Fruit fly (Drosophila melanogaster) whole organism, embryonic: ENCODE data around the gene Rad60.
A peak's percentile ranks its signal among the peaks of the same experiment; 100 is the strongest.

Source experiments
- CG10267 ChIP-seq: fragments of 200-800 bp; sonication (Bioruptor generic); optimal IDR thresholded peaks from 2 replicates; lab custom pipeline; 2018; ENCODE audit warnings: missing biosample characterization, mild to moderate bottlenecking, missing genetic modification characterization, moderate library complexity
- CG11398 ChIP-seq: fragments of 200-800 bp; sonication (Bioruptor generic); optimal IDR thresholded peaks from 2 replicates; lab custom pipeline; 2016; ENCODE audit warnings: missing biosample characterization, missing genetic modification characterization
- CG12942 ChIP-seq: fragments of 200-800 bp; sonication (Bioruptor generic); optimal IDR thresholded peaks from 3 replicates; lab custom pipeline; 2016; ENCODE audit warnings: missing biosample characterization, missing genetic modification characterization
- CG13624 ChIP-seq: fragments of 200-800 bp; sonication (Bioruptor generic); optimal IDR thresholded peaks from 2 replicates; lab custom pipeline; 2016; ENCODE audit warnings: missing biosample characterization, missing genetic modification characterization
- CG14050 ChIP-seq: fragments of 200-800 bp; sonication (Bioruptor generic); IDR thresholded peaks from 3 replicates; pipeline ENCODE4 v1.3.6; 2022; ENCODE audit warnings: missing biosample characterization, missing genetic modification characterization
- CG14965 ChIP-seq: fragments of 200-800 bp; sonication (Bioruptor generic); optimal IDR thresholded peaks from 2 replicates; lab custom pipeline; 2016; ENCODE audit warnings: missing biosample characterization, missing genetic modification characterization, borderline replicate concordance
- CG18011 ChIP-seq: fragments of 200-800 bp; sonication (Bioruptor generic); optimal IDR thresholded peaks from 2 replicates; lab custom pipeline; 2017; ENCODE audit warnings: missing biosample characterization, missing genetic modification characterization, mild to moderate bottlenecking, moderate library complexity, missing genotype
- CG2202 ChIP-seq: fragments of 200-800 bp; sonication (Bioruptor generic); optimal IDR thresholded peaks from 2 replicates; lab custom pipeline; 2018; ENCODE audit warnings: missing biosample characterization, mild to moderate bottlenecking, missing genetic modification characterization
- CG30403 ChIP-seq: fragments of 200-800 bp; sonication (Bioruptor generic); optimal IDR thresholded peaks from 3 replicates; lab custom pipeline; 2016; ENCODE audit warnings: missing biosample characterization, missing genetic modification characterization
- CG3281 ChIP-seq: fragments of 200-800 bp; sonication (Bioruptor generic); optimal IDR thresholded peaks from 3 replicates; lab custom pipeline; 2017; ENCODE audit warnings: missing biosample characterization, mild to moderate bottlenecking, missing genetic modification characterization
- CG43689 ChIP-seq: fragments of 200-800 bp; sonication (Bioruptor generic); IDR thresholded peaks from 2 replicates; pipeline ENCODE4 v1.3.6; 2022; ENCODE audit warnings: missing biosample characterization, missing genetic modification characterization
- CG4404 ChIP-seq: fragments of 200-800 bp; sonication (Bioruptor generic); IDR thresholded peaks from 2 replicates; pipeline ENCODE4 v1.3.6; 2022; ENCODE audit warnings: missing biosample characterization, missing genetic modification characterization
- CG6175 ChIP-seq: fragments of 200-800 bp; sonication (Bioruptor generic); IDR thresholded peaks from 3 replicates; pipeline ENCODE4 v1.3.6; 2022; ENCODE audit warnings: missing biosample characterization, missing genetic modification characterization
- CG6654 ChIP-seq: fragments of 200-800 bp; sonication (Bioruptor generic); optimal IDR thresholded peaks from 2 replicates; lab custom pipeline; 2017; ENCODE audit warnings: missing biosample characterization, mild to moderate bottlenecking, missing genetic modification characterization
- CG6791 ChIP-seq: fragments of 200-800 bp; sonication (Bioruptor generic); IDR thresholded peaks from 3 replicates; pipeline ENCODE4 v1.3.6; 2022; ENCODE audit warnings: missing biosample characterization, missing genetic modification characterization; ENCODE audit not compliant: partially characterized antibody
- CG7963 ChIP-seq: fragments of 200-800 bp; sonication (Bioruptor generic); IDR thresholded peaks from 3 replicates; pipeline ENCODE4 v1.3.6; 2022; ENCODE audit warnings: missing biosample characterization, missing genetic modification characterization; ENCODE audit not compliant: partially characterized antibody
- CG8089 ChIP-seq: fragments of 200-800 bp; sonication (Bioruptor generic); optimal IDR thresholded peaks from 3 replicates; lab custom pipeline; 2016; ENCODE audit warnings: missing biosample characterization, missing genetic modification characterization
- CG9215 ChIP-seq: fragments of 200-800 bp; sonication (Bioruptor generic); IDR thresholded peaks from 2 replicates; pipeline ENCODE4 v1.3.6; 2022; ENCODE audit warnings: missing biosample characterization, missing genetic modification characterization
- CkIIα-i1 ChIP-seq: fragments of 200-800 bp; sonication (Bioruptor generic); IDR thresholded peaks from 2 replicates; pipeline ENCODE4 v1.3.6; 2022; ENCODE audit warnings: missing biosample characterization, missing genetic modification characterization
- CrebB ChIP-seq: fragments of 200-800 bp; sonication (Bioruptor generic); optimal IDR thresholded peaks from 3 replicates; lab custom pipeline; 2018; ENCODE audit warnings: missing biosample characterization, mild to moderate bottlenecking, missing genetic modification characterization
- Doc3 ChIP-seq: fragments of 200-800 bp; sonication (Bioruptor generic); IDR thresholded peaks from 3 replicates; pipeline ENCODE4 v1.3.6; 2022; ENCODE audit warnings: missing biosample characterization, missing genetic modification characterization; ENCODE audit not compliant: partially characterized antibody
- Ets97D ChIP-seq: fragments of 200-800 bp; sonication (Bioruptor generic); optimal IDR thresholded peaks from 3 replicates; lab custom pipeline; 2016; ENCODE audit warnings: missing biosample characterization, missing genetic modification characterization
- Fer2 ChIP-seq: fragments of 200-800 bp; sonication (Bioruptor generic); optimal IDR thresholded peaks from 2 replicates; lab custom pipeline; 2018; ENCODE audit warnings: missing biosample characterization, mild to moderate bottlenecking, missing genetic modification characterization, moderate library complexity
- Hr3 ChIP-seq: fragments of 200-800 bp; sonication (Bioruptor generic); optimal IDR thresholded peaks from 3 replicates; lab custom pipeline; 2016; ENCODE audit warnings: missing biosample characterization, missing genetic modification characterization
- Max ChIP-seq: fragments of 200-800 bp; sonication (Bioruptor generic); optimal IDR thresholded peaks from 2 replicates; lab custom pipeline; 2016; ENCODE audit warnings: missing biosample characterization, mild to moderate bottlenecking, missing genetic modification characterization
- Med ChIP-seq: fragments of 200-800 bp; sonication (Bioruptor generic); peaks from one replicate; lab custom pipeline; 2016; ENCODE audit warnings: missing biosample characterization, missing genetic modification characterization, mild to moderate bottlenecking, inconsistent platforms, moderate library complexity
- Mes4 ChIP-seq: fragments of 200-800 bp; sonication (Bioruptor generic); optimal IDR thresholded peaks from 2 replicates; lab custom pipeline; 2016; ENCODE audit warnings: missing biosample characterization, missing genetic modification characterization
- NK7.1 ChIP-seq: fragments of 200-800 bp; sonication (Bioruptor generic); optimal IDR thresholded peaks from 3 replicates; lab custom pipeline; 2016; ENCODE audit warnings: missing biosample characterization, missing genetic modification characterization
- NfI ChIP-seq: fragments of 200-800 bp; sonication (Bioruptor generic); optimal IDR thresholded peaks from 3 replicates; lab custom pipeline; 2018; ENCODE audit warnings: missing biosample characterization, mild to moderate bottlenecking, missing genetic modification characterization, moderate library complexity
- Oli ChIP-seq: fragments of 200-800 bp; sonication (Bioruptor generic); optimal IDR thresholded peaks from 2 replicates; lab custom pipeline; 2018; ENCODE audit warnings: missing biosample characterization, mild to moderate bottlenecking, missing genetic modification characterization, moderate library complexity
- Side ChIP-seq: fragments of 200-800 bp; sonication (Bioruptor generic); optimal IDR thresholded peaks from 2 replicates; lab custom pipeline; 2016; ENCODE audit warnings: missing biosample characterization, missing genetic modification characterization
- Sox102F ChIP-seq: fragments of 200-800 bp; sonication (Bioruptor generic); optimal IDR thresholded peaks from 2 replicates; lab custom pipeline; 2018; ENCODE audit warnings: missing biosample characterization, mild to moderate bottlenecking, missing genetic modification characterization, moderate library complexity
- al ChIP-seq: fragments of 200-800 bp; sonication (Bioruptor generic); IDR thresholded peaks from 2 replicates; pipeline ENCODE4 v1.3.6; 2022; ENCODE audit warnings: missing biosample characterization, missing genetic modification characterization
- bcd ChIP-seq: fragments of 200-800 bp; sonication (Bioruptor generic); optimal IDR thresholded peaks from 2 replicates; lab custom pipeline; 2017; ENCODE audit warnings: missing biosample characterization, mild to moderate bottlenecking, missing genetic modification characterization
- bowl ChIP-seq: fragments of 200-800 bp; sonication (Bioruptor generic); IDR thresholded peaks from 2 replicates; pipeline ENCODE4 v1.3.6; 2022; ENCODE audit warnings: missing biosample characterization, missing genetic modification characterization
- bsh ChIP-seq, 2 experiments: fragments of 200-800 bp; sonication (Bioruptor generic); optimal IDR thresholded peaks; 2 replicates each; lab custom pipeline; 2017 to 2018; ENCODE audit warnings: mild to moderate bottlenecking in 2 of 2, missing biosample characterization in 2 of 2, missing genetic modification characterization in 2 of 2, moderate library complexity in 1 of 2
- dimm ChIP-seq: fragments of 200-800 bp; sonication (Bioruptor generic); IDR thresholded peaks from 2 replicates; pipeline ENCODE4 v1.3.6; 2022; ENCODE audit warnings: missing biosample characterization, missing genetic modification characterization
- disco-r ChIP-seq: fragments of 200-800 bp; sonication (Bioruptor generic); optimal IDR thresholded peaks from 2 replicates; lab custom pipeline; 2016; ENCODE audit warnings: missing biosample characterization, missing genetic modification characterization
- en ChIP-seq: fragments of 200-800 bp; sonication (Bioruptor generic); optimal IDR thresholded peaks from 2 replicates; lab custom pipeline; 2016; ENCODE audit warnings: missing biosample characterization, missing genetic modification characterization
- eyg ChIP-seq: fragments of 200-800 bp; sonication (Bioruptor generic); optimal IDR thresholded peaks from 3 replicates; lab custom pipeline; 2016; ENCODE audit warnings: missing biosample characterization, missing genetic modification characterization
- grn ChIP-seq: fragments of 200-800 bp; sonication (Bioruptor generic); optimal IDR thresholded peaks from 3 replicates; lab custom pipeline; 2017; ENCODE audit warnings: missing biosample characterization, missing genetic modification characterization
- her ChIP-seq: fragments of 200-800 bp; sonication (Bioruptor generic); optimal IDR thresholded peaks from 2 replicates; lab custom pipeline; 2016; ENCODE audit warnings: missing biosample characterization, missing genetic modification characterization
- hth ChIP-seq: fragments of >200 bp; optimal IDR thresholded peaks from 2 replicates; lab custom pipeline; 2017; ENCODE audit warnings: inconsistent platforms
- ind ChIP-seq: fragments of 200-800 bp; sonication (Bioruptor generic); optimal IDR thresholded peaks from 3 replicates; lab custom pipeline; 2016; ENCODE audit warnings: missing biosample characterization, missing genetic modification characterization
- luna ChIP-seq: fragments of 200-800 bp; sonication (Bioruptor generic); optimal IDR thresholded peaks from 2 replicates; lab custom pipeline; 2016; ENCODE audit warnings: missing biosample characterization, missing genetic modification characterization
- org-1 ChIP-seq: fragments of 200-800 bp; sonication (Bioruptor generic); optimal IDR thresholded peaks from 2 replicates; lab custom pipeline; 2017; ENCODE audit warnings: missing biosample characterization, missing genetic modification characterization
- peb ChIP-seq: fragments of 200-800 bp; sonication (Bioruptor generic); IDR thresholded peaks from 2 replicates; pipeline ENCODE4 v1.3.6; 2022; ENCODE audit warnings: missing biosample characterization, missing genetic modification characterization
- pros ChIP-seq: fragments of 200-800 bp; sonication (Bioruptor generic); optimal IDR thresholded peaks from 3 replicates; lab custom pipeline; 2019; ENCODE audit warnings: missing biosample characterization, mild to moderate bottlenecking, missing genetic modification characterization, moderate library complexity
- ro ChIP-seq: fragments of 200-800 bp; sonication (Bioruptor generic); IDR thresholded peaks from 2 replicates; pipeline ENCODE4 v1.3.6; 2022; ENCODE audit warnings: missing biosample characterization, missing genetic modification characterization
- sens ChIP-seq: fragments of 200-800 bp; sonication (Bioruptor generic); peaks from one replicate; lab custom pipeline; 2016; ENCODE audit warnings: missing biosample characterization, missing genetic modification characterization
- ssp ChIP-seq: fragments of 200-800 bp; sonication (Bioruptor generic); IDR thresholded peaks from 2 replicates; pipeline ENCODE4 v1.3.6; 2022; ENCODE audit warnings: missing biosample characterization, missing genetic modification characterization
- twi ChIP-seq: fragments of 200-800 bp; optimal IDR thresholded peaks from 2 replicates; lab custom pipeline; 2019; ENCODE audit warnings: missing biosample characterization, mild to moderate bottlenecking, missing genetic modification characterization, moderate library complexity

Rad60 gene

DNA sequence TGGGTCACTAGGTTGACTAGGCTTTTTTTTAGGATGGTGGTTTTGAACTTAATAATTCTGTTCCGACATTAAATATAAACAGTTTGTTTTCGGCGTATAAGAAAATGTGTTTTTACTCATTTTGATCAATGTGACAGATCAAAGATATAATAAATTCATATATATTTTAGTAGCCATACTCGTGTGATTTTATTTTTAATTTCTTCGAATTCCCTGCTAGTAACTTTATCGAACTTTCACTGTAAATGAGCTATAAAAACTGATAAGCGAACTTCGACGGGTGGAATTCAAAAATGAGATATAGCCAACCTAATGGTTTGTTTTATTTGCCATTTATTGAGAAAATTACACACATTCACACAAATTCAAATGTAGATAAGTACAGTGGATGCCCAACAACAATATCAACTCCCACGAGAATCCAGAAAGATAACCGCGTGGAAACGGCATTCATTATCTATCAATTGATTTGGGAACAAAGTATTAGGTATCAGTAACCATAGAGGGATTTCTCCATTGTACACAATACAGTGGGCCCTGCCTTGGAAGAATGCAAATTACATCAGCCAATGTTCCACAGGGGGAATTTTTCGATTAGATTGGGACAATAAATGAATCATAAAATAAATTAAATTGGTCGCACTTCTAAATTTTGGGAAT, 28.0 kb downstream of the Rad60 start (continued):
- TF ChIP-seq Doc3 (GFP tag; lab: Robert Waterston, UW): no peak
- TF ChIP-seq ind (GFP tag; lab: Kevin White, UChicago): peak; percentile 3
- no peak for TF ChIP-seq Oli (tag; lab: Kevin White, UChicago)
- TF ChIP-seq twi (tag; lab: Kevin White, UChicago): no peak
- TF ChIP-seq ro (GFP tag; lab: Robert Waterston, UW): no peak
- TF ChIP-seq grn: peak; percentile 60
- TF ChIP-seq CG18011 (GFP tag; lab: Kevin White, UChicago): no peak
- no peak for TF ChIP-seq CG6654 (GFP tag; lab: Kevin White, UChicago)
- no peak for TF ChIP-seq Fer2 (tag; lab: Kevin White, UChicago)
- no peak for TF ChIP-seq al (GFP tag; lab: Robert Waterston, UW)
- TF ChIP-seq CG11398 (GFP tag; lab: Kevin White, UChicago): no peak
- TF ChIP-seq sens: peak; percentile 67
- no peak for TF ChIP-seq luna (GFP tag; lab: Kevin White, UChicago)
- TF ChIP-seq eyg (GFP tag; lab: Kevin White, UChicago): no peak
- TF ChIP-seq CG10267: no peak
- TF ChIP-seq CG8089: no peak
- TF ChIP-seq CG14965 (GFP tag; lab: Kevin White, UChicago): no peak
- TF ChIP-seq CG12942: no peak
- TF ChIP-seq Ets97D: no peak
- TF ChIP-seq bcd: no peak
- TF ChIP-seq CG43689 (GFP tag; lab: Robert Waterston, UW): no peak
- TF ChIP-seq CG30403: no peak
- no peak for TF ChIP-seq hth (lab: Kevin White, UChicago)
- TF ChIP-seq CG13624 (GFP tag; lab: Kevin White, UChicago): no peak
- TF ChIP-seq bsh (GFP tag; optimal IDR thresholded peaks at IDR 0.05; lab: Kevin White, UChicago): no peak
- TF ChIP-seq Sox102F: no peak
- TF ChIP-seq CkIIα-i1 (GFP tag; lab: Robert Waterston, UW): no peak
- no peak for TF ChIP-seq CG14050 (GFP tag; lab: Robert Waterston, UW)
- TF ChIP-seq CG3281 (GFP tag; lab: Kevin White, UChicago): peak; percentile 24
- TF ChIP-seq CG4404 (GFP tag; lab: Robert Waterston, UW): no peak
- TF ChIP-seq peb (GFP tag; lab: Robert Waterston, UW): no peak
- TF ChIP-seq org-1 (GFP tag; lab: Kevin White, UChicago): no peak
- TF ChIP-seq Med (GFP tag; lab: Kevin White, UChicago): peak; percentile 76
- TF ChIP-seq NK7.1: no peak
- no peak for TF ChIP-seq en (GFP tag; lab: Kevin White, UChicago)
- no peak for TF ChIP-seq CG6175
- no peak for TF ChIP-seq bowl (GFP tag; lab: Robert Waterston, UW)
- no peak for TF ChIP-seq pros (GFP tag; lab: Kevin White, UChicago)
- no peak for TF ChIP-seq CG7963
- TF ChIP-seq NfI: no peak
- no peak for TF ChIP-seq ssp (GFP tag; lab: Robert Waterston, UW)
- TF ChIP-seq disco-r (GFP tag; lab: Kevin White, UChicago): no peak
- TF ChIP-seq her (GFP tag; lab: Kevin White, UChicago): no peak
- no peak for TF ChIP-seq CG2202 (tag; lab: Kevin White, UChicago)
- TF ChIP-seq Hr3 (GFP tag; lab: Kevin White, UChicago): no peak
- TF ChIP-seq CG9215 (GFP tag; lab: Robert Waterston, UW): no peak
- no peak for TF ChIP-seq Max
- TF ChIP-seq dimm (GFP tag; lab: Robert Waterston, UW): no peak
- TF ChIP-seq Side (GFP tag; lab: Kevin White, UChicago): no peak
- no peak for TF ChIP-seq Mes4 (GFP tag; lab: Kevin White, UChicago)
- TF ChIP-seq CG6791 (GFP tag; lab: Robert Waterston, UW): no peak
- TF ChIP-seq CrebB: no peak
